Worm (Caenorhabditis elegans) whole organism, L3 larva: ENCODE results near the gene mab-10.

ENCODE experiments used
- ama-1 ChIP-seq: fragments of 150-350 bp; optimal IDR thresholded peaks from 2 replicates; lab custom pipeline; 2018
- egl-27 ChIP-seq: sonication (generic microtip); optimal IDR thresholded peaks from 4 replicates; lab custom pipeline; 2017; ENCODE audit warnings: missing biosample characterization, missing genetic modification reagents, missing genetic modification characterization
- elt-3 ChIP-seq, 3 experiments: fragments of 150-350 bp in 1 of 3; sonication (generic microtip) in 2 of 3; optimal IDR thresholded peaks; 2 replicates in 2 of 3; 4 replicates in 1 of 3; lab custom pipeline; 2014 to 2017; ENCODE audit warnings: missing biosample characterization in 3 of 3, missing genetic modification characterization in 3 of 3
- lin-39 ChIP-seq: fragments of 150-350 bp; optimal IDR thresholded peaks from 2 replicates; lab custom pipeline; 2018; ENCODE audit warnings: missing biosample characterization, missing genetic modification reagents, missing genetic modification characterization
- nhr-76 ChIP-seq: fragments of 150-350 bp; sonication (generic microtip); optimal IDR thresholded peaks from 5 replicates; lab custom pipeline; 2014; ENCODE audit warnings: missing biosample characterization, missing genetic modification characterization
- snpc-4 ChIP-seq: fragments of 150-350 bp; optimal IDR thresholded peaks from 2 replicates; lab custom pipeline; 2014; ENCODE audit warnings: missing biosample characterization, missing genetic modification characterization

ce11 chrII:10516375-10516774 lies 11.5 kb upstream of the mab-10 start:
- no peak for TF ChIP-seq egl-27 (tag; lab: Kevin White, UChicago)
- no peak for TF ChIP-seq lin-39
- no peak for TF ChIP-seq nhr-76
- TF ChIP-seq ama-1 (lab: Kevin White, UChicago): no peak
- TF ChIP-seq elt-3 (tag; optimal IDR thresholded peaks at IDR 0.05; lab: Kevin White, UChicago): no peak
- TF ChIP-seq snpc-4 (tag; lab: Kevin White, UChicago): no peak
